Worm (Caenorhabditis elegans): ENCODE results near the gene gap-1.

DNA sequence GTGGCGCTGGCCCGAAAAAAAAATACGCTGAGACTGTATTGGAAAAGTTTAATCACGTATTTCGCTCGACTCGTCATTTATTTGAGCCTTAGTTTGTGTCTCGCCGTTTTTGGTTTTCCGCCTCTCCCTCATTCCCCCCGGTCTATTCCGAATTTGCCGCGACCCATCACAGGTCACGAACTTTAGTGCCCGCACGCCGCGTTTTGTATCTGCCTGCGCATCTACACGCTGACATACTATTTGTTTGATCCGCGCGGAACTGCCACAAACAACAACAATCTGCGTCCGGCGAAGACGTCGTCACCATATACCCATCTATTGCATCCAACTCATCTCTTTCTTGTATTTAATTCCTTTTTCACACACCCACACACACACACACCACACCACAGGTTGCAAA, 17.9 kb downstream of the gap-1 start:
- TF ChIP-seq ama-1 (optimal IDR thresholded peaks at IDR 0.05), result no peak
- TF ChIP-seq hmbx-1 (tag; optimal IDR thresholded peaks at IDR 0.05), result no peak
- TF ChIP-seq flt-1 (GFP tag; IDR thresholded peaks at IDR 0.05), result no peak
- TF ChIP-seq F13C5.2 (tag; optimal IDR thresholded peaks at IDR 0.05), result no peak
- no peak for TF ChIP-seq tbx-11 (GFP tag; IDR thresholded peaks at IDR 0.05)
- no peak for TF ChIP-seq tra-4 (tag; optimal IDR thresholded peaks at IDR 0.05)
- TF ChIP-seq aly-1 (tag; optimal IDR thresholded peaks at IDR 0.05), result no peak
- no peak for TF ChIP-seq ceh-13 (GFP tag; optimal IDR thresholded peaks at IDR 0.05)
- no peak for TF ChIP-seq scrt-1 (GFP tag; IDR thresholded peaks at IDR 0.05)
- TF ChIP-seq ets-7 (tag; optimal IDR thresholded peaks at IDR 0.05), result no peak
- TF ChIP-seq B0310.2 (tag; optimal IDR thresholded peaks at IDR 0.05), result no peak

All from whole organism, early embryonic.